Worm (Caenorhabditis elegans): ENCODE data around the gene sfxn-1.5.

DNA sequence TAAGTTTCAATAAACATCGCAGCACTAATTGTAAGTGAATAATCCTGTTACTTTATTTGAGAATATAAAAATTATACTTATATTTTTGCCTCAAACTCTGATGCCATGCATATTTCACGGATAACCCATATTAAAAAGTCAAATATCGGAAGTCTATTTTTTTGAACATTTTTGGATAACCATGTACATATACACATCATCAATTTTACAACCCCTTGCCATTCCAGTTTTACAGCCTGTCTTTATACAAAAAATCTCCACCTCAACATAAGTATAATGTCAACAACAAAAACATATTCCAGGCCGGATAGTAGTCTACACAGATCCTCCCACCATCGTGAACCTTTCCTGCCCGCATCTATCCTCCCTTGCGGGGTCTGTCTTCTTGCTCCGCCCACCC is 22.8 kb upstream of the sfxn-1.5 start, which contains the start of gene hnd-1:
- TF ChIP-seq elt-2 (tag; optimal IDR thresholded peaks at IDR 0.05) (no peak), pha-4 (tag; optimal IDR thresholded peaks at IDR 0.05) (no peak), tbx-2 (tag; optimal IDR thresholded peaks at IDR 0.05) (no peak), npax-4 (tag; optimal IDR thresholded peaks at IDR 0.05) (no peak), hlh-30 (tag; optimal IDR thresholded peaks at IDR 0.05; ENCODE audit: insufficient read depth) (no peak), T23F11.4 (GFP tag; optimal IDR thresholded peaks at IDR 0.05) (no peak), ama-1 (optimal IDR thresholded peaks at IDR 0.05) (no peak), zip-5 (tag; optimal IDR thresholded peaks at IDR 0.05) (no peak), unc-86 (tag; optimal IDR thresholded peaks at IDR 0.05) (no peak), nfya-1 (tag; optimal IDR thresholded peaks at IDR 0.05) (no peak), F13H6.1 (tag; optimal IDR thresholded peaks at IDR 0.05) (no peak), pros-1 (tag; optimal IDR thresholded peaks at IDR 0.05) (no peak), pqm-1 (tag; optimal IDR thresholded peaks at IDR 0.05) (no peak), fkh-10 (GFP tag; optimal IDR thresholded peaks at IDR 0.05) (no peak)
